Fruit fly (Drosophila melanogaster) whole organism, pupa: ENCODE data around the gene CG43137.
A peak's percentile ranks its signal among the peaks of the same experiment; 100 is the strongest.

Experiments
- CG12605 ChIP-seq: fragments of 200-800 bp; sonication (Bioruptor generic); IDR thresholded peaks from 2 replicates; pipeline ENCODE4 v1.3.6; 2022; ENCODE audit warnings: missing biosample characterization, missing genetic modification characterization
- CG14655 ChIP-seq: fragments of 200-800 bp; sonication (Bioruptor generic); optimal IDR thresholded peaks from 3 replicates; lab custom pipeline; 2017; ENCODE audit warnings: mild to moderate bottlenecking, missing biosample characterization, missing genetic modification reagents, missing genetic modification characterization
- CG17806 ChIP-seq: fragments of 200-800 bp; sonication (Bioruptor generic); optimal IDR thresholded peaks from 2 replicates; lab custom pipeline; 2018; ENCODE audit warnings: missing biosample characterization, mild to moderate bottlenecking, missing genetic modification characterization, moderate library complexity
- CG34367 ChIP-seq: fragments of 200-800 bp; sonication (Bioruptor generic); optimal IDR thresholded peaks from 2 replicates; lab custom pipeline; 2018; ENCODE audit warnings: missing biosample characterization, mild to moderate bottlenecking, missing genetic modification characterization
- CG8301 ChIP-seq: fragments of 200-800 bp; sonication (Bioruptor generic); optimal IDR thresholded peaks from 2 replicates; lab custom pipeline; 2018; ENCODE audit warnings: missing biosample characterization, mild to moderate bottlenecking, missing genetic modification characterization
- D1 ChIP-seq: fragments of 200-800 bp; sonication (Bioruptor generic); optimal IDR thresholded peaks from 2 replicates; lab custom pipeline; 2018; ENCODE audit warnings: missing biosample characterization, mild to moderate bottlenecking, missing genetic modification characterization, moderate library complexity
- EcR ChIP-seq: fragments of 200-800 bp; sonication (Bioruptor generic); optimal IDR thresholded peaks from 3 replicates; lab custom pipeline; 2019; ENCODE audit warnings: missing biosample characterization, missing genetic modification characterization, mild to moderate bottlenecking, moderate library complexity, missing genetic modification reagents
- Pif1A ChIP-seq: fragments of 200-800 bp; sonication (Bioruptor generic); optimal IDR thresholded peaks from 3 replicates; lab custom pipeline; 2016; ENCODE audit warnings: missing biosample characterization, missing genetic modification characterization
- Pif1B ChIP-seq: fragments of 200-800 bp; sonication (Bioruptor generic); optimal IDR thresholded peaks from 3 replicates; lab custom pipeline; 2016; ENCODE audit warnings: missing biosample characterization, missing genetic modification characterization
- Snoo ChIP-seq: fragments of 200-800 bp; sonication (Bioruptor generic); optimal IDR thresholded peaks from 3 replicates; lab custom pipeline; 2017; ENCODE audit warnings: missing biosample characterization, mild to moderate bottlenecking, missing genetic modification characterization, inconsistent platforms
- gl ChIP-seq: fragments of 200-800 bp; sonication (Bioruptor generic); optimal IDR thresholded peaks from 2 replicates; lab custom pipeline; 2018; ENCODE audit warnings: missing biosample characterization, mild to moderate bottlenecking, missing genetic modification characterization

DNA sequence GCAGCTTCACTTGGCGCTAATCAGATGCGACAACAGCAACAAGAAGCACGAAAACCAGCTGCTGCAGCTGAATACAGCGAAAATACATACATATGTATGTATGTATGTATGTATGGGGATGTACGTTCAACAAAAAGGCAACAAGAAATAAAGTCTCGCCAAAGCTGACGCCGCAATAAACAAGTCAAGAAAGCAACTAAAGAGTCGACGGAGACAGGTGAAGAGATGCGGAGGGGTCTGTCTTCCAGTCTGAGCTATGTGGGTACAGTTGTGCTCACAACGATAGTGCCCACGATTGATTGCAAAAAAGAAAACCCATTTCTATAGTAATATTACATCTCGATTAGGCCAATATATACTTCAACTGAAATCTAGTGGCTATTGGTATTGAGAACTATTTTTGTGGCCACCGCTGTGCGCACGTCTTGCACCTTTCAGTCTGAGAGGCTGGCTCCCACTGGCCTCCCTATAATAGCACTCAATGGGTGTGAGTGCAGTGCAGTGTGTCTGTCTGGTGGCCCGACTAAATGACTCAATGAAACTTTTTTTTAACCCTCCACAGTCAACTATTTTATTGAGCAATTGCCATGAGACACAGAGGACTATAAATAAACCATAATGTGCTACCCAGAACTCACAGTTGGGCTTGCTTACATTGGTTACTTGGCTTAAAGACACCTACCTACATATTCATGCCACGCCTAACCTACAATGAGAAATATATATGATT lies 31.0 kb upstream of the CG43137 start:
- peak; percentile 99 for TF ChIP-seq CG17806
- peak; percentile 98 for TF ChIP-seq Pif1B (GFP tag; lab: Kevin White, UChicago)
- peak; percentile 82 for TF ChIP-seq EcR (GFP tag; lab: Kevin White, UChicago)
- peak; percentile 98 for TF ChIP-seq CG12605 (GFP tag; lab: Robert Waterston, UW)
- TF ChIP-seq gl (tag; lab: Kevin White, UChicago): peak; percentile 98
- peak; percentile 88 for TF ChIP-seq D1 (tag; lab: Kevin White, UChicago)
- TF ChIP-seq Snoo: peak; percentile 97
- peak; percentile 99 for TF ChIP-seq Pif1A (GFP tag; lab: Kevin White, UChicago)
- peak; percentile 99 for TF ChIP-seq CG34367
- peak; percentile 99 for TF ChIP-seq CG14655 (GFP tag; lab: Kevin White, UChicago)
- TF ChIP-seq CG8301 (tag; lab: Kevin White, UChicago): peak; percentile 99
